Fruit fly (Drosophila melanogaster) S2 (cell line): ENCODE data around the gene Mpp6.

Experiments used
- CG8478 ChIP-seq: fragments of >200 bp; optimal IDR thresholded peaks from 2 replicates; lab custom pipeline; 2018
- CTCF ChIP-seq, 2 experiments: fragments of >200 bp; optimal IDR thresholded peaks; 2 replicates each; lab custom pipeline; 2018

Gene Mpp6

dm6 chr2L:21162875-21163274 lies 6.8 kb downstream of the Mpp6 start, which contains the start of gene Nbr:
Nbr (minus strand) TSS chr2L:21163083.
- TF ChIP-seq CG8478 = no peak
- TF ChIP-seq CTCF (optimal IDR thresholded peaks at IDR 0.05; lab: Kevin White, UChicago) = no peak

dm6 chr2L:21163311-21163842 lies 7.3 kb downstream of the Mpp6 start, which contains the start of gene Noc2:
Noc2 (plus strand) TSS chr2L:21163641.
- TF ChIP-seq CG8478 (no peak), CTCF (optimal IDR thresholded peaks at IDR 0.05; lab: Kevin White, UChicago) (no peak)

dm6 chr2L:21166422-21166821 lies 10.3 kb downstream of the Mpp6 start:
- TF ChIP-seq CG8478 = no peak
- TF ChIP-seq CTCF (optimal IDR thresholded peaks at IDR 0.05; lab: Kevin White, UChicago) = no peak

dm6 chr2L:21168295-21169159 lies 12.4 kb downstream of the Mpp6 start, which contains the start of the genes mAcon1, CG43345 and CG43346:
mAcon1 (plus strand) TSS chr2L:21168570.
CG43345 (minus strand) TSS chr2L:21168581.
CG43346 (minus strand) TSS chr2L:21168581.
- TF ChIP-seq CG8478 (no peak), CTCF (optimal IDR thresholded peaks at IDR 0.05; lab: Kevin White, UChicago) (no peak)

dm6 chr2L:21169160-21169624 lies 13.1 kb downstream of the Mpp6 start:
- TF ChIP-seq CTCF (optimal IDR thresholded peaks at IDR 0.05; lab: Kevin White, UChicago) (no peak), CG8478 (no peak)

dm6 chr2L:21169863-21170262 lies 13.8 kb downstream of the Mpp6 start:
- no peak for TF ChIP-seq CG8478
- no peak for TF ChIP-seq CTCF (optimal IDR thresholded peaks at IDR 0.05; lab: Kevin White, UChicago)

- TF ChIP-seq CTCF (optimal IDR thresholded peaks at IDR 0.05; lab: Kevin White, UChicago) (no peak), CG8478 (no peak)
Measured at dm6 chr2L:21172922-21173321, 16.8 kb downstream of the Mpp6 start, which contains the start of gene CG31627. CG31627 (plus strand) TSS chr2L:21173222.

- no peak for TF ChIP-seq CG8478
- TF ChIP-seq CTCF (optimal IDR thresholded peaks at IDR 0.05; lab: Kevin White, UChicago) = no peak
Measured at dm6 chr2L:21178436-21179216, 22.5 kb downstream of the Mpp6 start.

dm6 chr2L:21179217-21179520 lies 23.1 kb downstream of the Mpp6 start:
- TF ChIP-seq CTCF (optimal IDR thresholded peaks at IDR 0.05; lab: Kevin White, UChicago) = no peak
- TF ChIP-seq CG8478 = no peak

dm6 chr2L:21179615-21180031 lies 23.5 kb downstream of the Mpp6 start, which contains the start of the genes bur and Mcm10:
bur (minus strand) TSS chr2L:21179683.
Mcm10 (plus strand) TSS chr2L:21179933.
- TF ChIP-seq CG8478 (no peak), CTCF (optimal IDR thresholded peaks at IDR 0.05; lab: Kevin White, UChicago) (no peak)

dm6 chr2L:21187753-21188152 lies 31.7 kb downstream of the Mpp6 start:
- TF ChIP-seq CTCF (optimal IDR thresholded peaks at IDR 0.05; lab: Kevin White, UChicago) (no peak), CG8478 (no peak)

dm6 chr2L:21189273-21189781 lies 33.2 kb downstream of the Mpp6 start:
- TF ChIP-seq CTCF (optimal IDR thresholded peaks at IDR 0.05; lab: Kevin White, UChicago) (no peak), CG8478 (no peak)

dm6 chr2L:21195331-21195730 lies 39.2 kb downstream of the Mpp6 start:
- TF ChIP-seq CTCF (optimal IDR thresholded peaks at IDR 0.05; lab: Kevin White, UChicago) (no peak), CG8478 (no peak)

- TF ChIP-seq CTCF (optimal IDR thresholded peaks at IDR 0.05; lab: Kevin White, UChicago) (no peak), CG8478 (no peak)
Measured at dm6 chr2L:21196511-21196910, 40.4 kb downstream of the Mpp6 start.

- TF ChIP-seq CTCF (optimal IDR thresholded peaks at IDR 0.05; lab: Kevin White, UChicago) = no peak
- no peak for TF ChIP-seq CG8478
Measured at dm6 chr2L:21197178-21197577, 41.1 kb downstream of the Mpp6 start.
